Worm (Caenorhabditis elegans) whole organism, late embryonic: Measurements from ENCODE around the gene K06A4.6.

ENCODE experiments used
- C08G9.2 ChIP-seq: sonication (generic microtip); optimal IDR thresholded peaks from 2 replicates; lab custom pipeline; 2016; ENCODE audit warnings: mild to moderate bottlenecking, missing genetic modification characterization, moderate library complexity, missing compliant biosample characterization
- C38D4.7 ChIP-seq: fragments of 200-800 bp; sonication (Bioruptor generic); optimal IDR thresholded peaks from 2 replicates; lab custom pipeline; 2018; ENCODE audit warnings: mild to moderate bottlenecking, missing genetic modification characterization, moderate library complexity, missing compliant biosample characterization
- K09A11.1 ChIP-seq: sonication (generic microtip); optimal IDR thresholded peaks from 2 replicates; lab custom pipeline; 2017; ENCODE audit warnings: antibody characterized with exemption, mild to moderate bottlenecking, missing genetic modification characterization, missing compliant biosample characterization; ENCODE audit not compliant: insufficient read depth
- ama-1 ChIP-seq: fragments of 150-350 bp; optimal IDR thresholded peaks from 2 replicates; lab custom pipeline; 2014
- ceh-14 ChIP-seq: sonication (generic microtip); optimal IDR thresholded peaks from 2 replicates; lab custom pipeline; 2016; ENCODE audit warnings: missing genotype, missing genetic modification characterization, missing compliant biosample characterization
- ceh-19 ChIP-seq: fragments of 200-800 bp; sonication (Bioruptor generic); optimal IDR thresholded peaks from 2 replicates; lab custom pipeline; 2018; ENCODE audit warnings: mild to moderate bottlenecking, missing genetic modification characterization, missing compliant biosample characterization
- ceh-22 ChIP-seq: sonication (generic microtip); optimal IDR thresholded peaks from 2 replicates; lab custom pipeline; 2017; ENCODE audit warnings: missing biosample characterization, missing genetic modification characterization
- ceh-30 ChIP-seq: fragments of 150-350 bp; optimal IDR thresholded peaks from 2 replicates; lab custom pipeline; 2014; ENCODE audit warnings: missing biosample characterization, missing genetic modification characterization
- ceh-31 ChIP-seq: sonication (generic microtip); optimal IDR thresholded peaks from 2 replicates; lab custom pipeline; 2016; ENCODE audit warnings: missing genetic modification characterization, missing compliant biosample characterization
- ceh-34 ChIP-seq: sonication (generic microtip); optimal IDR thresholded peaks from 2 replicates; lab custom pipeline; 2016; ENCODE audit warnings: mild to moderate bottlenecking, missing genetic modification characterization, missing compliant biosample characterization
- ceh-48 ChIP-seq: sonication (generic microtip); optimal IDR thresholded peaks from 2 replicates; lab custom pipeline; 2016; ENCODE audit warnings: missing genetic modification characterization, inconsistent platforms, missing compliant biosample characterization
- ceh-6 ChIP-seq: fragments of 200-800 bp; sonication (Bioruptor generic); optimal IDR thresholded peaks from 2 replicates; lab custom pipeline; 2018; ENCODE audit warnings: mild to moderate bottlenecking, missing genetic modification characterization, missing compliant biosample characterization
- dmd-4 ChIP-seq: sonication (generic microtip); optimal IDR thresholded peaks from 2 replicates; lab custom pipeline; 2016; ENCODE audit warnings: borderline replicate concordance, missing genetic modification characterization, missing compliant biosample characterization
- elt-2 ChIP-seq: sonication (generic microtip); optimal IDR thresholded peaks from 2 replicates; lab custom pipeline; 2016; ENCODE audit warnings: missing genetic modification reagents, missing genetic modification characterization, missing compliant biosample characterization
- eyg-1 ChIP-seq: sonication (generic microtip); optimal IDR thresholded peaks from 2 replicates; lab custom pipeline; 2016; ENCODE audit warnings: missing genotype, missing genetic modification characterization, missing compliant biosample characterization
- fax-1 ChIP-seq: sonication (generic microtip); optimal IDR thresholded peaks from 2 replicates; lab custom pipeline; 2016; ENCODE audit warnings: missing genotype, missing genetic modification characterization, missing compliant biosample characterization
- fkh-10 ChIP-seq: fragments of 150-350 bp; optimal IDR thresholded peaks from 2 replicates; lab custom pipeline; 2014; ENCODE audit warnings: missing biosample characterization, missing genetic modification reagents, missing genetic modification characterization
- hlh-13 ChIP-seq: fragments of 200-800 bp; sonication (Bioruptor generic); optimal IDR thresholded peaks from 2 replicates; lab custom pipeline; 2018; ENCODE audit warnings: mild to moderate bottlenecking, missing genetic modification characterization, missing compliant biosample characterization
- hlh-8 ChIP-seq: sonication (generic microtip); optimal IDR thresholded peaks from 2 replicates; lab custom pipeline; 2016; ENCODE audit warnings: missing genotype, missing genetic modification characterization, missing compliant biosample characterization
- lin-11 ChIP-seq: fragments of 200-800 bp; sonication (Bioruptor generic); optimal IDR thresholded peaks from 2 replicates; lab custom pipeline; 2018; ENCODE audit warnings: mild to moderate bottlenecking, missing genetic modification characterization, missing compliant biosample characterization
- madf-2 ChIP-seq: sonication (generic microtip); optimal IDR thresholded peaks from 2 replicates; lab custom pipeline; 2017; ENCODE audit warnings: missing genetic modification characterization, missing compliant biosample characterization
- mec-3 ChIP-seq: sonication (generic microtip); optimal IDR thresholded peaks from 2 replicates; lab custom pipeline; 2016; ENCODE audit warnings: borderline replicate concordance, missing genetic modification characterization, missing compliant biosample characterization
- nfya-1 ChIP-seq: sonication (generic microtip); optimal IDR thresholded peaks from 2 replicates; lab custom pipeline; 2017; ENCODE audit warnings: missing genetic modification characterization, mild to moderate bottlenecking, missing compliant biosample characterization, antibody characterized with exemption, moderate library complexity
- npax-4 ChIP-seq: sonication (generic microtip); optimal IDR thresholded peaks from 2 replicates; lab custom pipeline; 2016; ENCODE audit warnings: missing genetic modification characterization, missing compliant biosample characterization
- pag-3 ChIP-seq: sonication (generic microtip); optimal IDR thresholded peaks from 2 replicates; lab custom pipeline; 2016; ENCODE audit warnings: missing compliant biosample characterization, missing genetic modification characterization, borderline replicate concordance
- pat-9 ChIP-seq: fragments of 200-800 bp; sonication (Bioruptor generic); optimal IDR thresholded peaks from 2 replicates; lab custom pipeline; 2018; ENCODE audit warnings: mild to moderate bottlenecking, missing genetic modification characterization, moderate library complexity, missing compliant biosample characterization
- pha-2 ChIP-seq: sonication (generic microtip); optimal IDR thresholded peaks from 2 replicates; lab custom pipeline; 2017; ENCODE audit warnings: mild to moderate bottlenecking, missing genetic modification characterization, missing compliant biosample characterization
- pha-4 ChIP-seq: fragments of 150-350 bp; optimal IDR thresholded peaks from 2 replicates; lab custom pipeline; 2018; ENCODE audit warnings: missing biosample characterization, missing genetic modification reagents, missing genetic modification characterization
- sdc-2 ChIP-seq: sonication (generic microtip); optimal IDR thresholded peaks from 2 replicates; lab custom pipeline; 2016; ENCODE audit warnings: missing genotype, missing genetic modification characterization, missing compliant biosample characterization
- sox-2 ChIP-seq: fragments of 200-800 bp; sonication (Bioruptor generic); IDR thresholded peaks from 2 replicates; pipeline ENCODE4 v1.3.6; 2022; ENCODE audit warnings: missing genetic modification reagents, missing genetic modification characterization, missing compliant biosample characterization
- sox-4 ChIP-seq: sonication (generic microtip); optimal IDR thresholded peaks from 2 replicates; lab custom pipeline; 2017; ENCODE audit warnings: mild to moderate bottlenecking, missing genetic modification characterization, inconsistent platforms, missing compliant biosample characterization
- syd-9 ChIP-seq: sonication (generic microtip); optimal IDR thresholded peaks from 2 replicates; lab custom pipeline; 2016; ENCODE audit warnings: mild to moderate bottlenecking, missing genetic modification characterization, moderate library complexity, missing compliant biosample characterization
- tbx-2 ChIP-seq: sonication (generic microtip); optimal IDR thresholded peaks from 2 replicates; lab custom pipeline; 2016; ENCODE audit warnings: missing genetic modification characterization, missing compliant biosample characterization
- ttx-3 ChIP-seq: sonication (generic microtip); optimal IDR thresholded peaks from 2 replicates; lab custom pipeline; 2016; ENCODE audit warnings: missing genetic modification reagents, missing genetic modification characterization, missing compliant biosample characterization
- unc-3 ChIP-seq, 2 experiments: fragments of 200-800 bp in 1 of 2; sonication (Bioruptor generic) in 1 of 2; sonication (generic microtip) in 1 of 2; conservative IDR thresholded peaks in 1 of 2; optimal IDR thresholded peaks in 1 of 2; 2 replicates each; pipeline versions ENCODE4 v1.3.6 to Lab custom; 2016 to 2022; ENCODE audit warnings: missing compliant biosample characterization in 2 of 2, missing genetic modification characterization in 2 of 2, missing genetic modification reagents in 1 of 2
- unc-42 ChIP-seq: sonication (generic microtip); optimal IDR thresholded peaks from 2 replicates; lab custom pipeline; 2016; ENCODE audit warnings: missing genotype, missing genetic modification characterization, missing compliant biosample characterization
- unc-55 ChIP-seq: sonication (generic microtip); optimal IDR thresholded peaks from 2 replicates; lab custom pipeline; 2017; ENCODE audit warnings: missing biosample characterization, missing genetic modification reagents, missing genetic modification characterization
- unc-86 ChIP-seq: sonication (generic microtip); optimal IDR thresholded peaks from 2 replicates; lab custom pipeline; 2016; ENCODE audit warnings: missing genetic modification characterization, missing compliant biosample characterization
- zip-5 ChIP-seq: sonication (generic microtip); optimal IDR thresholded peaks from 2 replicates; lab custom pipeline; 2016; ENCODE audit warnings: missing genetic modification characterization, missing compliant biosample characterization

K06A4.6 gene

DNA sequence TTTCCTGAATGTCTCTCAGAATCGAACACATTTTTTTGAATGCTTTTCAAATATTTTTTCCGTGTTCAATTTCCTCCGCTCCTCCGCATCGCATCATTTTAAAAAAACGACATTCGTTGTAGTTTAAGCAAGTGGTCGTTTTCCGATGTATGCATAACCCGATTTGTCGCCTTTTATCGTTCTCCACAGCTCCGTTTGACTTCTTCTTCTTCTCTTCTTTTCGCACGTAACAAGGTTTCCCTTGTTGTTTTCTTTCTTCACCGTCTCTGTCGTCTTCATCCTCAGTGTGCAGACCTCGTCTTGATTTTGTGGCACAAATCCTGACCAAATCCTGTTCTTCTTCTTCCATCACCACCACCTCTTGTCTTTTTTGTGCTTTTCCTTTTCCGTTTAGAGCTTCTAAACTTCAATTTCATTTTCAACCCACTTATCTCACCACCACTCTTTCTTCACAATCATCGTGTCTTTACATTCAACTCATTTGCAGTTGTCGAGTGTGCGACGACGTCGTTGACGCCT is 3.3 kb upstream of the K06A4.6 start, which contains the start of gene K06A4.2:
Gene K06A4.2, plus strand, starts transcription at position 469 of the 519 bp plus-strand sequence.
- TF ChIP-seq unc-42 (tag; lab: Kevin White, UChicago) (peak; percentile 75), tbx-2 (tag; lab: Kevin White, UChicago) (no peak)
- TF ChIP-seq, all 69 proteins: peak for 1

DNA sequence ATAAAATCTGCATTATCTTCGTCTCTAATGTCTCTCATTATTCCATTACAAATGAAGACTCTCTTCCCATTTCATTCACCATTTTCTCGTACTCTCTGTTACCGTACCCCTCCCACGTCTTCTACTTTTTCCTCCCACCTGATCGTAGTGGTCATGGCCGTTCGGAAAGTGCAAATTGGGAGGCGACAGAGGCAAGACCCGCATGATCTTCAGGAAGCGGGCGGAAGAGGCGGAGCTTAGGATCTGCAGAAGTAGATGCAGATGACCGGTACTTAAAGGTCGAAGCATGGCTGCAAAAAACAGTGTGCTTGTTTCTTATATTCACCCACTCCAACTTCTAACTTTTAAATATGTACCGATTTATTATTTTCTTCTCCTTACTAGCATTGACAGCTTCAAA is 2.6 kb downstream of the K06A4.6 start, which contains the start of gene nas-3:
Gene nas-3, plus strand, starts transcription at position 301 of the 400 bp plus-strand sequence.
- no peak for TF ChIP-seq sox-4
- no peak for TF ChIP-seq ceh-30 (tag; lab: Kevin White, UChicago)
- TF ChIP-seq pha-4 (tag; lab: Kevin White, UChicago), result no peak
- TF ChIP-seq ceh-31 (tag; lab: Kevin White, UChicago), result no peak
- TF ChIP-seq npax-4 (tag; lab: Kevin White, UChicago), result no peak
- no peak for TF ChIP-seq ceh-14 (tag; lab: Kevin White, UChicago)
- TF ChIP-seq unc-55 (GFP tag; lab: Kevin White, UChicago), result no peak
- no peak for TF ChIP-seq unc-86 (tag; lab: Kevin White, UChicago)
- no peak for TF ChIP-seq ama-1
- TF ChIP-seq lin-11, result no peak
- no peak for TF ChIP-seq ceh-6 (GFP tag; lab: Kevin White, UChicago)
- no peak for TF ChIP-seq ttx-3 (tag; lab: Kevin White, UChicago)
- TF ChIP-seq fax-1 (tag; lab: Kevin White, UChicago), result no peak
- no peak for TF ChIP-seq unc-42 (tag; lab: Kevin White, UChicago)
- TF ChIP-seq zip-5 (tag; lab: Kevin White, UChicago), result no peak
- no peak for TF ChIP-seq ceh-48
- no peak for TF ChIP-seq pha-2 (tag; lab: Kevin White, UChicago)

DNA sequence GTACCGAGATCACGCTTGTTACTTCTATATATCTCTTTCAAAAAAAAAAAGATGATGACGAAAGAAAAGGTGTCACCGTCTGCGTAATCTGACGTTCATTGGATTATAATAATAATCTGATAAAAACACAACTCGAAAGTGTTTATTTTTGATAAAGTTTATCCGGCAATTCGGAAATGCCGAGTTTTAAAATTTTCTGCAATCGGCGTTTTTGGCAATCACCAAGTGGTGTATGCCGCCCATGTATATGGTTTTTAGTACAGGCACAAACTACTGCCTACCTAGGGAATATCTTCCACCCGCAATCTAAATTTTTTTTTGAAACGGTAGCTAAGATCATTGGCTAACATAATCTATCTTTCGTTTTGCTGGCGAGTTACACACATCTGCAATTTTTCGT is 6.5 kb downstream of the K06A4.6 start:
- no peak for TF ChIP-seq pag-3 (tag; lab: Kevin White, UChicago)
- no peak for TF ChIP-seq ceh-34
- TF ChIP-seq syd-9 (tag; lab: Kevin White, UChicago), result no peak
- TF ChIP-seq pat-9, result no peak
- TF ChIP-seq unc-86 (tag; lab: Kevin White, UChicago), result no peak
- no peak for TF ChIP-seq fkh-10
- no peak for TF ChIP-seq hlh-8

DNA sequence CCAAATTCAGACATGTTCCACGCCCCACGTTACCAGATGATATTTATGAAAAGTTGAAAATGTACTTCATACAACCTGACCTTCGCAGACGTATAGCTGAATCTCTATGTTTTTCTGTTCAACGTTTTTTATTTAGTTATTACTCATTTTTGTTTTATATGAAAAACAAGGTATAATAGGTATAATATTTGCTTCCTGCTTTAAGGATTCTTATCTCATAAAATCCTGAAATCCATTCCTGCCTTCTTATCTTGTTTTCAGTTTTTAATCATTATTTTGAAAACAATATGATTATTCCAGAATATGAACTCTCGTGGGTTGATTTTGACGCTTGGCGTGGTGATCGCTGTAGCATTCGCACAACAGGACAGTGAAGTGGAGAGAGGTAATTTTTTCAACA is 8.8 kb downstream of the K06A4.6 start, which contains the start of gene flp-6:
Gene flp-6, plus strand, starts transcription at position 301 of the 400 bp plus-strand sequence.
- TF ChIP-seq sdc-2 (tag; lab: Kevin White, UChicago), result no peak
- TF ChIP-seq eyg-1 (tag; lab: Kevin White, UChicago), result no peak
- no peak for TF ChIP-seq mec-3 (tag; lab: Kevin White, UChicago)
- no peak for TF ChIP-seq C38D4.7 (GFP tag; lab: Kevin White, UChicago)
- TF ChIP-seq pha-4 (tag; lab: Kevin White, UChicago), result no peak
- no peak for TF ChIP-seq zip-5 (tag; lab: Kevin White, UChicago)
- no peak for TF ChIP-seq pag-3 (tag; lab: Kevin White, UChicago)
- TF ChIP-seq C08G9.2, result no peak

DNA sequence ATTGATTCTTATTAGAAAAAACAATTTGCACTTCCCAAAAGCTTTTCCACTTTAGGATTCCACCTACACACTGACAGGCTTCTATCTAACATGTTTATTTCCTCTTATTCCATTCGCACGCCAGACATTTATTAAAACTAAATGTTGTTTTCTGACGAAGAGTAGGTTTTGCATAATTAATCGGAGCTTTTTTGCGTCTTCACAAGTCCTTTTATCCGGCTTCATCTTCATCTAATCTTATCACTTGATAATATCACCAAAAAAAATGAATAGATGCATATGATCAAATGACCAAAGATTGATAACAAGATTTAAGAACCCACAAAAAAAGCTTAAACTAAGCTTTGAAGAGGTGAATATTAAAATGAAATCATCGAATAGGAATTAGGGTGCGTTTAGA is 14.9 kb downstream of the K06A4.6 start:
- TF ChIP-seq unc-3 (GFP tag; conservative IDR thresholded peaks at IDR 0.05; lab: Robert Waterston, UW) (no peak), unc-3 (tag; optimal IDR thresholded peaks at IDR 0.05; lab: Kevin White, UChicago) (no peak), dmd-4 (no peak), elt-2 (tag; lab: Kevin White, UChicago) (no peak)

DNA sequence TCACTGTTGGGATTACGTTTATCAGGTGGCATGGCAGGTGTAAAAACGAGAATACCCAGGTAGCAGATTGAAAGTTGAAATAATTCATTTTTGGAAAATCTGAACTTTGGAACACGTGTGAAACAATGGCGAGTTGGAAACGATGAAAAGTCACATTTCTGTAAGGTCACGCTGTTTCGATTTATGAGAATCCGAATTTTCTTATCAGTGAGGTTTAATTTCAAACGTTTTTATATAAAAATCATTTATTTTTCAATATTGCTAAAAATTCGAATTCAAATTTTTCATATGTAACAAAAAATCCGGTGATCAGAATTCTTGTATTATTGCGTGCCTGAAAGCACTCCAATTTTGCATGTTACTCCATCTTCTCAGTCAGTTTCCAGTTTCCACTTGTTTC is 17.9 kb downstream of the K06A4.6 start, which contains the start of gene F07D3.3:
Gene F07D3.3, minus strand, starts transcription at position 101 of the 400 bp plus-strand sequence.
- TF ChIP-seq madf-2 (tag; lab: Kevin White, UChicago) (no peak), ceh-14 (tag; lab: Kevin White, UChicago) (no peak), lin-11 (no peak), nfya-1 (no peak), ceh-19 (no peak), sox-2 (no peak), hlh-13 (GFP tag; lab: Kevin White, UChicago) (no peak), pag-3 (tag; lab: Kevin White, UChicago) (no peak), ceh-30 (tag; lab: Kevin White, UChicago) (no peak), ceh-22 (no peak), fax-1 (tag; lab: Kevin White, UChicago) (no peak), K09A11.1 (tag; lab: Kevin White, UChicago) (no peak), unc-42 (tag; lab: Kevin White, UChicago) (no peak)
- TF ChIP-seq, all 69 proteins: peak for 0
